Fruit fly (Drosophila melanogaster): ENCODE results near the gene CG9231.

The CG9231 gene

dm6 chr3L:19560695-19561246 is 25.0 kb downstream of the CG9231 start (continued):
- no peak for TF ChIP-seq hb (GFP tag; IDR thresholded peaks at IDR 0.05; ENCODE audit: partially characterized antibody)
- peak; percentile 98 for TF ChIP-seq vvl (GFP tag; IDR thresholded peaks at IDR 0.05)
- TF ChIP-seq Sox102F (GFP tag; optimal IDR thresholded peaks at IDR 0.05): peak; percentile 96
- peak; percentile 94 for TF ChIP-seq lmd (GFP tag; IDR thresholded peaks at IDR 0.05)
- TF ChIP-seq Oli (tag; optimal IDR thresholded peaks at IDR 0.05): peak; percentile 95
- TF ChIP-seq cwo (GFP tag; optimal IDR thresholded peaks at IDR 0.05): peak; percentile 83
- peak; percentile 90 for TF ChIP-seq Dad (GFP tag; optimal IDR thresholded peaks at IDR 0.05)
- TF ChIP-seq NFAT (GFP tag; IDR thresholded peaks at IDR 0.05): peak; percentile 91
- peak; percentile 93 for TF ChIP-seq CG12104 (GFP tag; optimal IDR thresholded peaks at IDR 0.05)
- TF ChIP-seq cg (GFP tag; optimal IDR thresholded peaks at IDR 0.05): no peak
- peak; percentile 92 for TF ChIP-seq CG14050 (GFP tag; IDR thresholded peaks at IDR 0.05)
- no peak for TF ChIP-seq prd (optimal IDR thresholded peaks at IDR 0.05)
- peak; percentile 99 for TF ChIP-seq prd (GFP tag; IDR thresholded peaks at IDR 0.05)
- TF ChIP-seq bcd (GFP tag; optimal IDR thresholded peaks at IDR 0.05): peak; percentile 94
- peak; percentile 95 for TF ChIP-seq Rfx (GFP tag; IDR thresholded peaks at IDR 0.05)
- peak; percentile 91 for TF ChIP-seq D19A (tag; optimal IDR thresholded peaks at IDR 0.05)
- peak; percentile 94 for TF ChIP-seq Aef1 (GFP tag; IDR thresholded peaks at IDR 0.05)
- TF ChIP-seq amos (GFP tag; IDR thresholded peaks at IDR 0.05; ENCODE audit: partially characterized antibody): no peak
- TF ChIP-seq CG34224 (GFP tag; IDR thresholded peaks at IDR 0.05; ENCODE audit: partially characterized antibody): no peak
- TF ChIP-seq en (GFP tag; optimal IDR thresholded peaks at IDR 0.05): peak; percentile 79
- no peak for TF ChIP-seq HLHmδ (GFP tag; optimal IDR thresholded peaks at IDR 0.05)
- peak; percentile 67 for TF ChIP-seq CG7928 (GFP tag; optimal IDR thresholded peaks at IDR 0.05)
- peak; percentile 86 for TF ChIP-seq CG16863 (GFP tag; optimal IDR thresholded peaks at IDR 0.05)
- TF ChIP-seq nau (GFP tag; optimal IDR thresholded peaks at IDR 0.05): peak; percentile 88
- no peak for TF ChIP-seq ato (GFP tag; IDR thresholded peaks at IDR 0.05; ENCODE audit: partially characterized antibody)
- peak; percentile 97 for TF ChIP-seq unpg (GFP tag; optimal IDR thresholded peaks at IDR 0.05)
- TF ChIP-seq CG1603 (tag; optimal IDR thresholded peaks at IDR 0.05): peak; percentile 86
- peak; percentile 87 for TF ChIP-seq CG7357 (GFP tag; IDR thresholded peaks at IDR 0.05)
- peak; percentile 73 for TF ChIP-seq CG6654 (GFP tag; optimal IDR thresholded peaks at IDR 0.05)
- peak; percentile 96 for TF ChIP-seq oc (tag; optimal IDR thresholded peaks at IDR 0.05)
- peak; percentile 91 for TF ChIP-seq onecut (GFP tag; IDR thresholded peaks at IDR 0.05)
- TF ChIP-seq insv (GFP tag; optimal IDR thresholded peaks at IDR 0.05): peak in 1 of 2 experiments; percentile 76
- peak; percentile 40 for TF ChIP-seq pros (GFP tag; optimal IDR thresholded peaks at IDR 0.05)
- TF ChIP-seq CG6254 (GFP tag; optimal IDR thresholded peaks at IDR 0.05): peak; percentile 92
- peak; percentile 65 for TF ChIP-seq CG31365 (tag; optimal IDR thresholded peaks at IDR 0.05)
- TF ChIP-seq Ravus (GFP tag; IDR thresholded peaks at IDR 0.05): peak; percentile 69
- TF ChIP-seq pita (GFP tag; optimal IDR thresholded peaks at IDR 0.05): no peak
- TF ChIP-seq Sry-δ (GFP tag; optimal IDR thresholded peaks at IDR 0.05): peak; percentile 58
- TF ChIP-seq Asciz (GFP tag; optimal IDR thresholded peaks at IDR 0.05): peak; percentile 93
- peak; percentile 83; the same call in 1 of the 2 replicates for TF ChIP-seq sim (GFP tag; IDR thresholded peaks at IDR 0.05)
- peak; percentile 96 for TF ChIP-seq az2 (GFP tag; optimal IDR thresholded peaks at IDR 0.05)
- TF ChIP-seq Usf (GFP tag; optimal IDR thresholded peaks at IDR 0.05): peak; percentile 92
- peak; percentile 71 for TF ChIP-seq stwl (tag; optimal IDR thresholded peaks at IDR 0.05)
- TF ChIP-seq CG15269 (tag; optimal IDR thresholded peaks at IDR 0.05): peak; percentile 96
- TF ChIP-seq CG10274 (GFP tag; optimal IDR thresholded peaks at IDR 0.05): peak; percentile 96
- TF ChIP-seq Tbp (GFP tag; optimal IDR thresholded peaks at IDR 0.05): no peak
- TF ChIP-seq HLH54F (GFP tag; optimal IDR thresholded peaks at IDR 0.05): peak; percentile 90
- peak; percentile 91 for TF ChIP-seq CG13123 (GFP tag; optimal IDR thresholded peaks at IDR 0.05)
- TF ChIP-seq CG14710 (tag; optimal IDR thresholded peaks at IDR 0.05): peak; percentile 96
- peak; percentile 93 for TF ChIP-seq org-1 (GFP tag; optimal IDR thresholded peaks at IDR 0.05)

All from whole organism, embryonic.